Worm (Caenorhabditis elegans) whole organism, L4 larva: ENCODE measurements around the gene spp-26.
A peak's percentile ranks its signal among the peaks of the same experiment; 100 is the strongest.

Experiments
- F10B5.3 ChIP-seq: sonication (generic microtip); optimal IDR thresholded peaks from 2 replicates; lab custom pipeline; 2016; ENCODE audit warnings: mild to moderate bottlenecking, missing genetic modification characterization, missing compliant biosample characterization
- F37D6.2 ChIP-seq: sonication (generic microtip); optimal IDR thresholded peaks from 2 replicates; lab custom pipeline; 2016; ENCODE audit warnings: mild to moderate bottlenecking, missing genetic modification characterization, missing compliant biosample characterization
- Y5F2A.4 ChIP-seq: fragments of 200-800 bp; sonication (Bioruptor generic); optimal IDR thresholded peaks from 2 replicates; lab custom pipeline; 2018; ENCODE audit warnings: mild to moderate bottlenecking, missing genetic modification characterization, missing compliant biosample characterization
- ama-1 ChIP-seq: fragments of 150-350 bp; optimal IDR thresholded peaks from 2 replicates; lab custom pipeline; 2014; ENCODE audit warnings: inconsistent platforms, mixed read lengths
- ceh-44 ChIP-seq: fragments of 200-800 bp; sonication (Bioruptor generic); IDR thresholded peaks from 2 replicates; pipeline ENCODE4 v1.3.6; 2022; ENCODE audit warnings: missing genetic modification reagents, missing genetic modification characterization, missing compliant biosample characterization
- ctbp-1 ChIP-seq: fragments of 200-800 bp; sonication (Bioruptor generic); IDR thresholded peaks from 2 replicates; pipeline ENCODE4 v1.3.6; 2022; ENCODE audit warnings: missing genetic modification reagents, missing genetic modification characterization, missing compliant biosample characterization
- daf-16 ChIP-seq, 3 experiments: sonication (generic microtip); optimal IDR thresholded peaks; 2 replicates each; lab custom pipeline; 2016 to 2017; ENCODE audit warnings: missing genetic modification characterization in 3 of 3, missing genetic modification reagents in 3 of 3, mild to moderate bottlenecking in 2 of 3, missing compliant biosample characterization in 2 of 3, missing biosample characterization in 1 of 3, moderate library complexity in 1 of 3
- daf-19 ChIP-seq: fragments of 200-800 bp; sonication (Bioruptor generic); conservative IDR thresholded peaks from 2 replicates; pipeline ENCODE4 v1.3.6; 2022; ENCODE audit warnings: missing genetic modification characterization, missing compliant biosample characterization
- dmd-6 ChIP-seq: fragments of 200-800 bp; sonication (Bioruptor generic); IDR thresholded peaks from 2 replicates; pipeline ENCODE4 v1.3.6; 2022; ENCODE audit warnings: missing genetic modification reagents, missing genetic modification characterization, missing compliant biosample characterization
- dmd-9 ChIP-seq: fragments of 200-800 bp; sonication (Bioruptor generic); IDR thresholded peaks from 2 replicates; pipeline ENCODE4 v1.3.6; 2022; ENCODE audit warnings: missing genetic modification reagents, missing genetic modification characterization, missing compliant biosample characterization
- duxl-1 ChIP-seq: sonication (generic microtip); optimal IDR thresholded peaks from 2 replicates; lab custom pipeline; 2016; ENCODE audit warnings: mild to moderate bottlenecking, missing genetic modification characterization, moderate library complexity, missing compliant biosample characterization; ENCODE audit not compliant: poor library complexity
- dve-1 ChIP-seq: sonication (generic microtip); optimal IDR thresholded peaks from 2 replicates; lab custom pipeline; 2017; ENCODE audit warnings: antibody characterized with exemption, mild to moderate bottlenecking, missing genetic modification characterization, missing compliant biosample characterization; ENCODE audit not compliant: insufficient read depth
- egl-43 ChIP-seq: fragments of 200-800 bp; sonication (Bioruptor generic); IDR thresholded peaks from 2 replicates; pipeline ENCODE4 v1.3.6; 2022; ENCODE audit warnings: missing genetic modification reagents, missing genetic modification characterization, missing compliant biosample characterization
- gei-8 ChIP-seq: fragments of 200-800 bp; sonication (Bioruptor generic); optimal IDR thresholded peaks from 2 replicates; lab custom pipeline; 2018; ENCODE audit warnings: mild to moderate bottlenecking, missing genetic modification characterization, missing compliant biosample characterization
- hlh-11 ChIP-seq: fragments of 200-800 bp; sonication (Bioruptor generic); optimal IDR thresholded peaks from 2 replicates; lab custom pipeline; 2018; ENCODE audit warnings: mild to moderate bottlenecking, missing genetic modification characterization, missing compliant biosample characterization
- hmg-1.1 ChIP-seq: fragments of 200-800 bp; sonication (Bioruptor generic); IDR thresholded peaks from 2 replicates; pipeline ENCODE4 v1.3.6; 2022; ENCODE audit warnings: missing genetic modification reagents, missing genetic modification characterization, missing compliant biosample characterization
- jun-1 ChIP-seq: fragments of 150-350 bp; optimal IDR thresholded peaks from 2 replicates; lab custom pipeline; 2014; ENCODE audit warnings: missing biosample characterization, missing genetic modification reagents, missing genetic modification characterization
- lin-1 ChIP-seq: fragments of 200-800 bp; sonication (Bioruptor generic); IDR thresholded peaks from 2 replicates; pipeline ENCODE4 v1.3.6; 2022; ENCODE audit warnings: missing genetic modification reagents, missing genetic modification characterization, missing compliant biosample characterization
- madf-9 ChIP-seq: fragments of 200-800 bp; sonication (Bioruptor generic); conservative IDR thresholded peaks from 2 replicates; pipeline ENCODE4 v1.3.6; 2022; ENCODE audit warnings: missing genetic modification reagents, missing genetic modification characterization, missing compliant biosample characterization
- mep-1 ChIP-seq: fragments of 150-350 bp; sonication (generic microtip); optimal IDR thresholded peaks from 3 replicates; lab custom pipeline; 2014; ENCODE audit warnings: missing biosample characterization, missing genetic modification characterization
- mes-2 ChIP-seq: sonication (generic microtip); optimal IDR thresholded peaks from 2 replicates; lab custom pipeline; 2016; ENCODE audit warnings: missing genotype, mild to moderate bottlenecking, missing genetic modification characterization, missing compliant biosample characterization; ENCODE audit not compliant: poor library complexity, severe bottlenecking
- mxl-3 ChIP-seq: fragments of 200-800 bp; sonication (Bioruptor generic); optimal IDR thresholded peaks from 2 replicates; lab custom pipeline; 2018; ENCODE audit warnings: mild to moderate bottlenecking, missing genetic modification characterization, missing compliant biosample characterization
- nhr-11 ChIP-seq: fragments of 150-350 bp; optimal IDR thresholded peaks from 2 replicates; lab custom pipeline; 2014; ENCODE audit warnings: missing biosample characterization, missing genetic modification characterization
- nhr-28 ChIP-seq: fragments of 150-350 bp; optimal IDR thresholded peaks from 2 replicates; lab custom pipeline; 2014; ENCODE audit warnings: missing biosample characterization, missing genetic modification characterization
- nhr-48 ChIP-seq: sonication (generic microtip); optimal IDR thresholded peaks from 2 replicates; lab custom pipeline; 2016; ENCODE audit warnings: mild to moderate bottlenecking, missing genetic modification characterization, missing compliant biosample characterization
- nhr-77 ChIP-seq: fragments of 150-350 bp; optimal IDR thresholded peaks from 2 replicates; lab custom pipeline; 2014; ENCODE audit warnings: missing biosample characterization, missing genetic modification characterization
- pqm-1 ChIP-seq: sonication (generic microtip); optimal IDR thresholded peaks from 2 replicates; lab custom pipeline; 2017; ENCODE audit warnings: missing biosample characterization, missing genetic modification characterization
- rbr-2 ChIP-seq: sonication (generic microtip); optimal IDR thresholded peaks from 2 replicates; lab custom pipeline; 2016; ENCODE audit warnings: missing genotype, missing genetic modification characterization, missing compliant biosample characterization
- sdz-12 ChIP-seq: fragments of 200-800 bp; sonication (Bioruptor generic); optimal IDR thresholded peaks from 2 replicates; lab custom pipeline; 2018; ENCODE audit warnings: mild to moderate bottlenecking, missing genetic modification characterization, missing compliant biosample characterization
- tra-1 ChIP-seq: fragments of 200-800 bp; sonication (Bioruptor generic); IDR thresholded peaks from 2 replicates; pipeline ENCODE4 v1.3.6; 2022; ENCODE audit warnings: missing genetic modification reagents, missing genetic modification characterization, missing compliant biosample characterization
- unc-130 ChIP-seq: sonication (generic microtip); optimal IDR thresholded peaks from 2 replicates; lab custom pipeline; 2016; ENCODE audit warnings: missing genetic modification reagents, missing genetic modification characterization, missing compliant biosample characterization
- unc-62 ChIP-seq, 3 experiments: fragments of 150-350 bp in 1 of 3; sonication (generic microtip); optimal IDR thresholded peaks in 2 of 3; peaks in 1 of 3; 1 replicate in 1 of 3; 2 replicates in 2 of 3; lab custom pipeline; 2014 to 2017; ENCODE audit warnings: missing biosample characterization in 3 of 3, missing genetic modification characterization in 3 of 3, missing genetic modification reagents in 3 of 3, missing genotype in 1 of 3
- zip-2 ChIP-seq: fragments of 150-350 bp; optimal IDR thresholded peaks from 2 replicates; lab custom pipeline; 2014; ENCODE audit warnings: missing biosample characterization, missing genetic modification characterization

Gene spp-26

DNA sequence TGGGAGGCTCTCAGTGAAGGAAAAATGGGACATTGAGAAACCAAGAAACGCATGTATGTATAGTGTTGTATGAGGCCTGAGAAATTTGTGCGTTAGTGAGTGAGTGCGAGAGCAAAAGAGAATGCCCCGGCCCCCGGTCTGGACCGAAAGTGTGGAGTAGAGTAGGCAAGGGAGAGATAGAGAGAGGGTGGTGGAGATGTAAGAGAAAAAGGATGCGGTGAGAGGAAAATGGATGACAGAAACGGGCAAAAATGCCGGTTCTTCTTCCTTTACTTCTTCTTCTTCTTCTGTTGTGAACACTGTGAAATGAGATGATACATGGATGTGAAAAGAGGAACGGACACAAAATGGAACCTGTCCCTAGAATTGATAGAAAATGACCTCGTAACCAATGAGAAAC, 20.7 kb downstream of the spp-26 start:
- TF ChIP-seq madf-9 = no peak
- TF ChIP-seq rbr-2 (tag; lab: Kevin White, UChicago) = peak; percentile 51
- TF ChIP-seq ama-1 (lab: Kevin White, UChicago) = no peak
- TF ChIP-seq jun-1 = no peak
- TF ChIP-seq unc-62 (GFP tag; optimal IDR thresholded peaks at IDR 0.05 in 1 of 2; lab: Kevin White, UChicago) = peak in 1 of 2 experiments; percentile 89
- TF ChIP-seq unc-62 (tag; optimal IDR thresholded peaks at IDR 0.05; lab: Kevin White, UChicago) = no peak
- no peak for TF ChIP-seq daf-16 (GFP tag; optimal IDR thresholded peaks at IDR 0.05; lab: Kevin White, UChicago)
- peak; percentile 28 for TF ChIP-seq daf-16 (tag; optimal IDR thresholded peaks at IDR 0.05; lab: Kevin White, UChicago)
- TF ChIP-seq nhr-11 = peak; percentile 21
- TF ChIP-seq egl-43 (GFP tag; lab: Robert Waterston, UW) = 0 out of 2 replicates have a peak, but pooled peaks have one; percentile 58
- no peak for TF ChIP-seq Y5F2A.4
- peak; percentile 3 for TF ChIP-seq hlh-11 (tag; lab: Kevin White, UChicago)
- TF ChIP-seq gei-8 (GFP tag; lab: Kevin White, UChicago) = no peak
- peak; percentile 57 for TF ChIP-seq mxl-3 (GFP tag; lab: Kevin White, UChicago)
- TF ChIP-seq F37D6.2 = peak; percentile 10
- TF ChIP-seq zip-2 (tag; lab: Kevin White, UChicago) = no peak
- no peak for TF ChIP-seq daf-19 (GFP tag; lab: Robert Waterston, UW)
- TF ChIP-seq hmg-1.1 = peak; percentile 44; the same call in 1 of the 2 replicates
- peak; percentile 6 for TF ChIP-seq mep-1

DNA sequence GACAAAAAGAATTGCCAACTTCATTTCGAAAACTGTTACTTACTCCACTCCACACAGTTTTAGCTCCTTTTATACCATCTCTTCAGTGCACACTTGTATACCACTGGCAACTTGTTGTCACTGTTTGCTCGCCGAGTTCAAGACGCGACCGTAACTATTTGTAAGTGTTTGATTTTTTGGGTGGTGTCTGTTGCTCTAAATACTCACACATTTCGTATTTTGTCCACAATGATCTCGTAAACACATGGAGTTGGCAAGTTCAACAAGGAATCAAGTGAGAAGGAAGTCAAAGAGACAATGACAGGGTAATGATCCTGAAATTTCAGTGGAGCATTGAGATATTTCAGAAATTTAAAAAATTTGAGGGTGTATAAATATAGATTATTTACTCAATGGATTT, 26.0 kb downstream of the spp-26 start, which contains the start of gene hpo-26:
hpo-26 (minus strand) TSS at position 31 of the 400 bp plus-strand sequence.
- TF ChIP-seq egl-43 (GFP tag; lab: Robert Waterston, UW) (0 out of 2 replicates have a peak, but pooled peaks have one; percentile 4), mes-2 (peak; percentile 5), daf-16 (GFP tag; optimal IDR thresholded peaks at IDR 0.05; lab: Kevin White, UChicago) (no peak), daf-16 (tag; optimal IDR thresholded peaks at IDR 0.05; lab: Kevin White, UChicago) (peak; percentile 75), F10B5.3 (tag; lab: Kevin White, UChicago) (no peak)

DNA sequence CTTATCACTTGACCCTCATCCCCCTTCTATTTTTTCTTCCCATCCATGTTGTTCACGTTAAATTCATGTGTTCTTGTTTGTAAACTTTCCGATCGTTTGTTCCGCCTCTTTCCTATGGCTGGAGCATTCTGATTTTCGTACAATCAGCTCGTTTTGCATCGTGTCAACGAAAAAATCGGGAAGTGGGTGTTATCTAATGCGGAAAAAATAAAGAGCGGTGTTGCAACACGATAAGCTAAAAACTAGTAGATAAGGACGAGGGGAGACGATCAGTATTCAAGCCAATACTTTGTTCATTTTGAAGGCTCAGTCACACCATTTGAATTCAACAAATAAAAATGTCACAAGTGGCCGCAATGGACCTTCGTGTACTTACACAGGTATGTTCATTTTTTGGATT, 34.2 kb downstream of the spp-26 start, which contains the start of gene acs-1:
acs-1 (plus strand) TSS at position 233 of the 400 bp plus-strand sequence.
- no peak for TF ChIP-seq madf-9
- TF ChIP-seq daf-16 (GFP tag; optimal IDR thresholded peaks at IDR 0.05; lab: Kevin White, UChicago) = no peak
- TF ChIP-seq daf-16 (tag; optimal IDR thresholded peaks at IDR 0.05; lab: Kevin White, UChicago) = peak; percentile 69
- no peak for TF ChIP-seq ctbp-1 (GFP tag; lab: Robert Waterston, UW)
- peak; percentile 52 for TF ChIP-seq mxl-3 (GFP tag; lab: Kevin White, UChicago)
- TF ChIP-seq nhr-77 (tag; lab: Kevin White, UChicago) = peak; percentile 6
- TF ChIP-seq ceh-44 = no peak
- TF ChIP-seq lin-1 = 0 out of 2 replicates have a peak, but pooled peaks have one; percentile 28
- peak; percentile 63 for TF ChIP-seq dve-1 (tag; lab: Kevin White, UChicago)
- peak; percentile 80 for TF ChIP-seq pqm-1
- TF ChIP-seq F37D6.2 = no peak
- TF ChIP-seq mep-1 = no peak
- no peak for TF ChIP-seq duxl-1 (tag; lab: Kevin White, UChicago)
- no peak for TF ChIP-seq unc-130 (GFP tag; lab: Kevin White, UChicago)
- TF ChIP-seq dmd-6 (GFP tag; lab: Robert Waterston, UW) = peak; percentile 89
- no peak for TF ChIP-seq nhr-48 (tag; lab: Kevin White, UChicago)
- TF ChIP-seq sdz-12 (GFP tag; lab: Kevin White, UChicago) = no peak
- TF ChIP-seq unc-62 (GFP tag; optimal IDR thresholded peaks at IDR 0.05 in 1 of 2; lab: Kevin White, UChicago) = no peak
- TF ChIP-seq unc-62 (tag; optimal IDR thresholded peaks at IDR 0.05; lab: Kevin White, UChicago) = no peak
- TF ChIP-seq dmd-9 (GFP tag; lab: Robert Waterston, UW) = no peak
- TF ChIP-seq tra-1 (GFP tag; lab: Robert Waterston, UW) = peak; percentile 54; the same call in 1 of the 2 replicates
- TF ChIP-seq hlh-11 (tag; lab: Kevin White, UChicago) = peak; percentile 86
- TF ChIP-seq nhr-28 (tag; lab: Kevin White, UChicago) = peak; percentile 71
